Fruit fly (Drosophila melanogaster) whole organism, adult: ENCODE data around the gene CG32572.

ENCODE experiments used
- CG11617 ChIP-seq: fragments of 200-800 bp; sonication (Bioruptor generic); optimal IDR thresholded peaks from 2 replicates; lab custom pipeline; 2017; ENCODE audit warnings: mild to moderate bottlenecking, missing biosample characterization, missing genetic modification reagents, missing genetic modification characterization
- CG12768 ChIP-seq: fragments of 200-800 bp; sonication (Bioruptor generic); optimal IDR thresholded peaks from 2 replicates; lab custom pipeline; 2017; ENCODE audit warnings: missing biosample characterization, missing genetic modification characterization, mild to moderate bottlenecking, moderate library complexity, missing genetic modification reagents
- CG33017 ChIP-seq: fragments of 200-800 bp; sonication (Bioruptor generic); optimal IDR thresholded peaks from 2 replicates; lab custom pipeline; 2018; ENCODE audit warnings: missing biosample characterization, mild to moderate bottlenecking, missing genetic modification characterization, moderate library complexity
- CG7045 ChIP-seq: fragments of 200-800 bp; sonication (Bioruptor generic); optimal IDR thresholded peaks from 2 replicates; lab custom pipeline; 2017; ENCODE audit warnings: missing biosample characterization, mild to moderate bottlenecking, missing genetic modification characterization
- Crg-1 ChIP-seq: fragments of 200-800 bp; sonication (Bioruptor generic); optimal IDR thresholded peaks from 2 replicates; lab custom pipeline; 2016; ENCODE audit warnings: missing biosample characterization, missing genetic modification characterization
- Hr96 ChIP-seq: fragments of 200-800 bp; sonication (Bioruptor generic); optimal IDR thresholded peaks from 2 replicates; lab custom pipeline; 2016; ENCODE audit warnings: missing biosample characterization, missing genetic modification characterization
- Mnt ChIP-seq: fragments of 200-800 bp; sonication (Bioruptor generic); optimal IDR thresholded peaks from 2 replicates; lab custom pipeline; 2016; ENCODE audit warnings: missing biosample characterization, mild to moderate bottlenecking, missing genetic modification characterization
- bab1 ChIP-seq: fragments of 200-800 bp; sonication (Bioruptor generic); optimal IDR thresholded peaks from 3 replicates; lab custom pipeline; 2019; ENCODE audit warnings: missing biosample characterization, mild to moderate bottlenecking, missing genetic modification characterization, moderate library complexity
- kay ChIP-seq: fragments of 200-800 bp; sonication (Bioruptor generic); peaks from one replicate; lab custom pipeline; 2016; ENCODE audit warnings: missing biosample characterization, missing genetic modification characterization, borderline replicate concordance
- tj ChIP-seq: fragments of 200-800 bp; sonication (Bioruptor generic); optimal IDR thresholded peaks from 3 replicates; lab custom pipeline; 2017; ENCODE audit warnings: missing biosample characterization, mild to moderate bottlenecking, missing genetic modification characterization, moderate library complexity
- toe ChIP-seq: fragments of 200-800 bp; sonication (Bioruptor generic); optimal IDR thresholded peaks from 2 replicates; lab custom pipeline; 2016; ENCODE audit warnings: missing biosample characterization, missing genetic modification characterization

- TF ChIP-seq CG7045 (GFP tag; lab: Kevin White, UChicago) (no peak), toe (GFP tag; lab: Kevin White, UChicago) (no peak), bab1 (GFP tag; lab: Kevin White, UChicago) (no peak), Mnt (GFP tag; lab: Kevin White, UChicago) (no peak), Hr96 (no peak), Crg-1 (GFP tag; lab: Kevin White, UChicago) (no peak), tj (GFP tag; lab: Kevin White, UChicago) (no peak), CG33017 (tag; lab: Kevin White, UChicago) (no peak), CG11617 (GFP tag; lab: Kevin White, UChicago) (no peak), kay (no peak), CG12768 (GFP tag; lab: Kevin White, UChicago) (no peak)
Observed at dm6 chrX:16765809-16766208, 44.8 kb downstream of the CG32572 start.
